Worm (Caenorhabditis elegans): ENCODE results near the gene nuo-1.

nuo-1 gene

ce11 chrII:11089356-11089755, 8.3 kb upstream of the nuo-1 start, which contains the start of gene unc-53:
unc-53 (minus strand) TSS chrII:11089456.
- TF ChIP-seq nhr-12 (tag; optimal IDR thresholded peaks at IDR 0.05) (no peak), elt-3 (tag; optimal IDR thresholded peaks at IDR 0.05) (no peak), zag-1 (tag; optimal IDR thresholded peaks at IDR 0.05) (no peak), R02D3.7 (tag; optimal IDR thresholded peaks at IDR 0.05) (no peak), lin-11 (tag; optimal IDR thresholded peaks at IDR 0.05) (no peak), gmeb-1 (tag; optimal IDR thresholded peaks at IDR 0.05) (no peak), F13H6.1 (tag; optimal IDR thresholded peaks at IDR 0.05) (no peak), egl-27 (tag; optimal IDR thresholded peaks at IDR 0.05) (no peak), nhr-10 (tag; optimal IDR thresholded peaks at IDR 0.05) (no peak), nhr-77 (tag; optimal IDR thresholded peaks at IDR 0.05) (no peak), ztf-1 (GFP tag; conservative IDR thresholded peaks at IDR 0.05) (no peak)

DNA sequence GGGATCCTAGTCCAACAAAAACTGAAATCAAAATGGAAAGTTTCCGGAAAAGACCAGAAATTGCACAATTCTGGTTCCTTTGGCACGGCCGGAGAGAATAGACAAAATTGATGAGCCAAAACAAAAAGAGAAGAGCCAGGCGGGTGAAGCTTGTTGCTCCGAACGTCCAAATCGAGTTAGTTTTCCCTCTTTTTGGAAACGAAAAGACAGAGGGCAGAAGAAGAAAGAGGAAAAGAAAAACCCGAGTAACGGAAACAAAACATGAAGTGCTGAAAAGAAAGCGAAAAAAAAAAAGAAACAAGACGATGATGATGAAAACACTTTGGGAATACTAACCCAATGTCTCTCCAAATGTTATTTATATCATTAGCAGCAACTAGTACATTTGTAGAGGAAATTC, 6.1 kb upstream of the nuo-1 start:
- TF ChIP-seq nhr-12 (tag; optimal IDR thresholded peaks at IDR 0.05) (no peak), Y55F3AM.14 (GFP tag; optimal IDR thresholded peaks at IDR 0.05) (no peak), aly-2 (tag; optimal IDR thresholded peaks at IDR 0.05) (no peak), nhr-11 (tag; optimal IDR thresholded peaks at IDR 0.05) (no peak), lin-11 (tag; optimal IDR thresholded peaks at IDR 0.05) (no peak), alr-1 (tag; optimal IDR thresholded peaks at IDR 0.05) (no peak), mbf-1 (tag; optimal IDR thresholded peaks at IDR 0.05) (no peak), unc-55 (GFP tag; optimal IDR thresholded peaks at IDR 0.05) (no peak), zag-1 (tag; optimal IDR thresholded peaks at IDR 0.05) (no peak), R02D3.7 (tag; optimal IDR thresholded peaks at IDR 0.05) (no peak), elt-3 (tag; optimal IDR thresholded peaks at IDR 0.05) (no peak), lin-13 (GFP tag; optimal IDR thresholded peaks at IDR 0.05) (no peak), peb-1 (tag; optimal IDR thresholded peaks at IDR 0.05) (no peak), crh-2 (tag; optimal IDR thresholded peaks at IDR 0.05) (no peak)

ce11 chrII:11092413-11092812, 5.2 kb upstream of the nuo-1 start, which contains the start of gene rpl-42:
rpl-42 (plus strand) TSS chrII:11092713.
- TF ChIP-seq blmp-1 (tag; optimal IDR thresholded peaks at IDR 0.05; ENCODE audit: insufficient read depth) (no peak), nhr-25 (tag; optimal IDR thresholded peaks at IDR 0.05) (no peak), ceh-16 (tag; optimal IDR thresholded peaks at IDR 0.05) (no peak), unc-55 (GFP tag; optimal IDR thresholded peaks at IDR 0.05) (no peak), lsy-2 (tag; optimal IDR thresholded peaks at IDR 0.05) (no peak), nhr-21 (tag; optimal IDR thresholded peaks at IDR 0.05) (no peak), lin-39 (tag; optimal IDR thresholded peaks at IDR 0.05) (no peak), fos-1 (tag; optimal IDR thresholded peaks at IDR 0.05) (no peak), nhr-77 (tag; optimal IDR thresholded peaks at IDR 0.05) (no peak), nhr-6 (tag; optimal IDR thresholded peaks at IDR 0.05) (no peak), ama-1 (optimal IDR thresholded peaks at IDR 0.05) (no peak), R02D3.7 (tag; optimal IDR thresholded peaks at IDR 0.05) (no peak), sma-3 (GFP tag; optimal IDR thresholded peaks at IDR 0.05) (no peak), nhr-11 (tag; optimal IDR thresholded peaks at IDR 0.05) (no peak), zag-1 (tag; optimal IDR thresholded peaks at IDR 0.05) (no peak)

DNA sequence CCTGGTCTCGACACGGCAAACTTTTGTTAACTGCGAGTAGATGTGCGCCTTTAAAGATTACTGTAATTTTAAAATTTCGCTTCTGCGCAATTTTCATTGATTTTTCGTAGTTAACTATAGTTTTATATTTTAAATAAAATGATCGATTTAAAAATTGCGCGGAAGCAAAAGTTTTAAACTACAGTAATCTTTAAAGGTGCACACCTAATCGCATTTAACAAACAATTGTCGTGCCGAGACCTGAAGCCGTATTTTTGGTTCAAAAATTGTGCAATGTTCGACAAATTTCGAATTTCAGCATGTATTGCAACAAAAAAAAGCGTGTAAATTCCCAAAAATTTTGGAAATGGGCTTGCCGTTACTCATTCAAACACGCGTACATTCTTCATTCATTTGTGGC, 3.2 kb upstream of the nuo-1 start:
- TF ChIP-seq ama-1 (optimal IDR thresholded peaks at IDR 0.05): no peak
- TF ChIP-seq unc-55 (GFP tag; optimal IDR thresholded peaks at IDR 0.05): no peak
- no peak for TF ChIP-seq nhr-25 (tag; optimal IDR thresholded peaks at IDR 0.05)
- TF ChIP-seq elt-3 (tag; optimal IDR thresholded peaks at IDR 0.05): no peak
- TF ChIP-seq alr-1 (tag; optimal IDR thresholded peaks at IDR 0.05): no peak
- TF ChIP-seq unc-62 (GFP tag; optimal IDR thresholded peaks at IDR 0.05): no peak
- no peak for TF ChIP-seq lin-11 (tag; optimal IDR thresholded peaks at IDR 0.05)
- TF ChIP-seq gmeb-1 (tag; optimal IDR thresholded peaks at IDR 0.05): no peak
- no peak for TF ChIP-seq ZK546.5 (tag; optimal IDR thresholded peaks at IDR 0.05)
- TF ChIP-seq dmd-4 (tag; optimal IDR thresholded peaks at IDR 0.05): no peak
- no peak for TF ChIP-seq unc-39 (tag; optimal IDR thresholded peaks at IDR 0.05)
- no peak for TF ChIP-seq nhr-6 (tag; optimal IDR thresholded peaks at IDR 0.05)
- no peak for TF ChIP-seq elt-1 (tag; optimal IDR thresholded peaks at IDR 0.05)
- no peak for TF ChIP-seq nhr-21 (tag; optimal IDR thresholded peaks at IDR 0.05)

DNA sequence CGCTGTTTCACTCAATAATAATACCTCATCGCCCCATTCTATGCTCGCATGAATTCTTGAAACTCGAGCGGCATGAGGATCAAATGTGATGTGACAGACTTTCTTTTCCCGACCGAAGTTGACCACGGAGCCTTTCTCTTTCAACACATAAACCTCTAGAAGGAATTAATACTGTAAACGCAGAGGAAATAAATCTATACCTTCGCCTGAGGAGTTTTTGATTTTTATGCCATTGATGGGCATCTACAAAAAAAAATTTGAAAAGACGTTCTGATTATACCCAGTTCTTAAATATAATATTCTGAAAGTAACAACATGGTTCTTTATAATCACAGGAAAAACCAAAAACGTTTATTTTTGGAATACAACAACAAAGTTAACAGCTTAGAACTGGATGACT, 1.4 kb upstream of the nuo-1 start, which contains the start of gene nbs-1:
nbs-1 (minus strand) TSS at position 246 of the 400 bp plus-strand sequence.
- no peak for TF ChIP-seq egl-27 (tag; optimal IDR thresholded peaks at IDR 0.05)
- TF ChIP-seq nhr-25 (tag; optimal IDR thresholded peaks at IDR 0.05): no peak
- no peak for TF ChIP-seq nhr-129 (tag; optimal IDR thresholded peaks at IDR 0.05)
- TF ChIP-seq gmeb-1 (tag; optimal IDR thresholded peaks at IDR 0.05): no peak
